Fruit fly (Drosophila melanogaster): ENCODE data around the gene Alg10.

Gene Alg10

DNA sequence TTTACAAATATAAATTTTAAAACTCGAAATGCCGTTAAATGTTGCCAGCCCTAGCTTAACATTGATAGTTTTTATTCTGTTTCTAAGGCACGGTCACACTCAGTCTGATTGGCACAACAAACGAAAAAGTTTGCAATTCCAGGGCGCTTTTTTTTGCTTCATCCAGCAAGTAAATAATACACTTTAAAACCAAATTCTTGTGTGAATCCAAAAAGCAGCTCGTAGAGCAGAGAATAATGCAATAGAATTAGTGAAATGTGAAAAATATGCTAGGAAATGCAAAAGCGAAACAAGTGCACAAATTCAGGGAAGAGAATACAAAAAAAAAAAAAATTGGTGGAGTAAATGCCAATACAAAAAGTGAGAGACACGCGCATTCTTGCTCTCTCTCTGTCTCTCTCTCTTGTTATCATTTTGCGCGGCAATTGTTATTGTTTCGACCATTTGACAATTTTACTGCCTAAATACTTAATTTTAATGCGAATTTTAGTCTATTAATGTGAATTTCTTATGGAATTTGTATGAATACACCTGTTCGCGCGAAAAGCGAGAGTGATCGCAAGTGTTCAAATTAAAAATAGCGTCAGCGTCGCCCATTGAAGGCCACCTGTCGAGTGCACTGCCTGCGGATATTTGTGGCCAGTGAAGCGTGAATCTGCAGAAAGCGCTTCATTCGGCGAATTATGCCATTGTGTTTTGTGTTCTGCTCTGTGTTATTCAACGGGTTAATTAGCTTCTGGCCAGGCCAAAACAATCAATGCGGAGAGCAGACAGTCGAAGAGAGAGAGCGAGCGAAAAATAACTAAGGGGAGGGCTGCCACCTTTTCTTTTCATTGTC is 49.9 kb downstream of the Alg10 start, which contains the start of gene CG42671 (continued):
- no peak for TF ChIP-seq Opbp (GFP tag; IDR thresholded peaks at IDR 0.05; ENCODE audit: partially characterized antibody)
- TF ChIP-seq CG1233 (GFP tag; optimal IDR thresholded peaks at IDR 0.05), result no peak
- no peak for TF ChIP-seq CTCF (GFP tag; optimal IDR thresholded peaks at IDR 0.05)
- no peak for TF ChIP-seq chm (GFP tag; IDR thresholded peaks at IDR 0.05)
- TF ChIP-seq psq (GFP tag; optimal IDR thresholded peaks at IDR 0.05), result no peak
- peak; percentile 8 for TF ChIP-seq CG10147 (GFP tag; optimal IDR thresholded peaks at IDR 0.05)
- TF ChIP-seq chn (GFP tag; optimal IDR thresholded peaks at IDR 0.05), result no peak
- TF ChIP-seq shn (GFP tag; optimal IDR thresholded peaks at IDR 0.05), result no peak
- no peak for TF ChIP-seq Hr78 (GFP tag; optimal IDR thresholded peaks at IDR 0.05)
- TF ChIP-seq CG8765 (GFP tag; IDR thresholded peaks at IDR 0.05), result no peak
- TF ChIP-seq CG1647 (GFP tag; optimal IDR thresholded peaks at IDR 0.05), result no peak
- TF ChIP-seq scrt (GFP tag; optimal IDR thresholded peaks at IDR 0.05), result peak; percentile 28
- TF ChIP-seq CG6654 (GFP tag; optimal IDR thresholded peaks at IDR 0.05), result no peak
- TF ChIP-seq ara (GFP tag; IDR thresholded peaks at IDR 0.05), result no peak
- no peak for TF ChIP-seq knrl (GFP tag; IDR thresholded peaks at IDR 0.05; ENCODE audit: partially characterized antibody)
- TF ChIP-seq CG9817 (tag; optimal IDR thresholded peaks at IDR 0.05), result no peak
- peak; percentile 14 for TF ChIP-seq Dek (tag; optimal IDR thresholded peaks at IDR 0.05)
- TF ChIP-seq mirr (GFP tag; optimal IDR thresholded peaks at IDR 0.05), result no peak
- no peak for TF ChIP-seq CG14860 (GFP tag; IDR thresholded peaks at IDR 0.05; ENCODE audit: partially characterized antibody)
- no peak for TF ChIP-seq Jarid2 (GFP tag; optimal IDR thresholded peaks at IDR 0.05)
- TF ChIP-seq Hsf (GFP tag; optimal IDR thresholded peaks at IDR 0.05), result no peak
- TF ChIP-seq bigmax (GFP tag; optimal IDR thresholded peaks at IDR 0.05), result no peak
- no peak for TF ChIP-seq lilli (GFP tag; optimal IDR thresholded peaks at IDR 0.05)
- TF ChIP-seq da (GFP tag; optimal IDR thresholded peaks at IDR 0.05), result no peak
- TF ChIP-seq CG2129 (GFP tag; IDR thresholded peaks at IDR 0.05; ENCODE audit: partially characterized antibody), result no peak
- no peak for TF ChIP-seq fru (optimal IDR thresholded peaks at IDR 0.05)
- TF ChIP-seq CG34376 (GFP tag; optimal IDR thresholded peaks at IDR 0.05), result peak; percentile 4
- no peak for TF ChIP-seq CG7963 (GFP tag; IDR thresholded peaks at IDR 0.05; ENCODE audit: partially characterized antibody)
- TF ChIP-seq Oli (tag; optimal IDR thresholded peaks at IDR 0.05), result no peak
- TF ChIP-seq h (optimal IDR thresholded peaks at IDR 0.05), result no peak
- no peak for TF ChIP-seq Sry-β (GFP tag; optimal IDR thresholded peaks at IDR 0.05)
- no peak for TF ChIP-seq Mad (GFP tag; optimal IDR thresholded peaks at IDR 0.05)
- TF ChIP-seq Sox102F (GFP tag; optimal IDR thresholded peaks at IDR 0.05), result no peak
- TF ChIP-seq sr (GFP tag; IDR thresholded peaks at IDR 0.05), result no peak
- TF ChIP-seq CrebB (tag; optimal IDR thresholded peaks at IDR 0.05), result no peak
- TF ChIP-seq CG10274 (GFP tag; optimal IDR thresholded peaks at IDR 0.05), result no peak
- TF ChIP-seq BEAF-32 (GFP tag; optimal IDR thresholded peaks at IDR 0.05), result peak; percentile 16
- TF ChIP-seq gsb (GFP tag; IDR thresholded peaks at IDR 0.05), result no peak
- TF ChIP-seq row (GFP tag; IDR thresholded peaks at IDR 0.05), result peak; percentile 40; the same call in 1 of the 3 replicates
- TF ChIP-seq dm (GFP tag; optimal IDR thresholded peaks at IDR 0.05), result no peak
- no peak for TF ChIP-seq Max (GFP tag; optimal IDR thresholded peaks at IDR 0.05)
- no peak for TF ChIP-seq lab (GFP tag; optimal IDR thresholded peaks at IDR 0.05)
- TF ChIP-seq stc (GFP tag; IDR thresholded peaks at IDR 0.05), result no peak
- no peak for TF ChIP-seq CG4707 (GFP tag; optimal IDR thresholded peaks at IDR 0.05)
- TF ChIP-seq Hey (tag; optimal IDR thresholded peaks at IDR 0.05), result no peak
- TF ChIP-seq ato (GFP tag; IDR thresholded peaks at IDR 0.05; ENCODE audit: partially characterized antibody), result no peak
- no peak for TF ChIP-seq zfh1 (GFP tag; IDR thresholded peaks at IDR 0.05)
- peak; percentile 43 for TF ChIP-seq trem (tag; optimal IDR thresholded peaks at IDR 0.05)
- no peak for TF ChIP-seq D (optimal IDR thresholded peaks at IDR 0.05)
- no peak for TF ChIP-seq D (GFP tag; optimal IDR thresholded peaks at IDR 0.05)

Measured in whole organism, embryonic.